Fruit fly (Drosophila melanogaster) whole organism: ENCODE data around the gene CG11307.

ENCODE experiments used
- Dll ChIP-seq: fragments of >200 bp; optimal IDR thresholded peaks from 2 replicates; lab custom pipeline; 2017
- pan ChIP-seq: fragments of >200 bp; optimal IDR thresholded peaks from 2 replicates; lab custom pipeline; 2017
- psq ChIP-seq: fragments of >200 bp; optimal IDR thresholded peaks from 2 replicates; lab custom pipeline; 2017

DNA sequence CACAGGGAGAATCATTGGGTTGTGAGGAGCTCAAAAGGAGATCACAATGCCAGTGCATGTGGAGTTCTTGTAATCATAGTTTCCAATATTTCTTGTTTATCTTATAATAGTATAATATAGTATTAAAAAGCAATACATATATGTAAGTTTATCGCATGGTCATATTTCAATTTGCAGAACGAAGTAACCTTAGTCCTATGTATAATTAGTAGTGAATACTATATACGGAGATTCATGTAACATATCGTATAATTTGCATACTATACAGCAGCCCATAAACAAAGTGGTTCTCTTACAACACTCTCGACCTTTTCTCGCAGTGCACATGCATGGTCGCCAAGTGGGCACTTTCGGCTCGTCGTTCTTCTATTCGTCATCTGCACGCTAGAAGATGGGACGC is 15.1 kb upstream of the CG11307 start:
- TF ChIP-seq Dll (lab: Kevin White, UChicago) (no peak), psq (no peak), pan (no peak)
